Worm (Caenorhabditis elegans): Measurements from ENCODE around the gene M57.2.

Gene M57.2

DNA sequence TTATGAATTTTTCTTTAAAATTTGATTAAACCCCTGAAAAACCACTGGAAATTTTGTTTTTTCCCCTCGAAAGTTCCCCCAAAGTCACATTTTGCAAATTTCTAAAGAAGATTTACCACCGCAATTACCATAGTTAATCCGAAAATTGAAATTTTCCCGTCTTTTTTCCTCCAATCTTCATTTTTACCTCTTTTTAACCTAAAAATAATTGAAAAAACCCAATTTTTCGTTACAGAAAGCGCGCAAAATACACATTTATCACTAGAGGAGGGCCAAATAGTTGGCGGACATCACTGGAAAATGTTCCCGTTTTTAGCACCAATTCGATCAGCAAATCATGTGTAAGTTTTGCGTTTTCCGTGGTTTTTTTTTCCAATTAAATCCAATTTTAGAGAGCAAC lies 10.6 kb upstream of the M57.2 start, which contains the start of gene unc-33:
TSS of gene unc-33 (plus strand) at position 301 of the 400 bp plus-strand sequence.
- no peak for TF ChIP-seq odd-2 (tag; optimal IDR thresholded peaks at IDR 0.05)
- no peak for TF ChIP-seq pax-1 (tag; optimal IDR thresholded peaks at IDR 0.05)
- TF ChIP-seq pat-9 (tag; optimal IDR thresholded peaks at IDR 0.05) = no peak
- TF ChIP-seq ceh-48 (tag; optimal IDR thresholded peaks at IDR 0.05) = no peak
- TF ChIP-seq rnt-1 (tag; optimal IDR thresholded peaks at IDR 0.05) = no peak
- no peak for TF ChIP-seq sox-4 (tag; optimal IDR thresholded peaks at IDR 0.05)
- TF ChIP-seq lin-11 (tag; optimal IDR thresholded peaks at IDR 0.05) = no peak
- TF ChIP-seq ceh-24 (tag; optimal IDR thresholded peaks at IDR 0.05) = no peak
- no peak for TF ChIP-seq sdc-2 (tag; optimal IDR thresholded peaks at IDR 0.05)
- no peak for TF ChIP-seq hlh-6 (tag; optimal IDR thresholded peaks at IDR 0.05)

DNA sequence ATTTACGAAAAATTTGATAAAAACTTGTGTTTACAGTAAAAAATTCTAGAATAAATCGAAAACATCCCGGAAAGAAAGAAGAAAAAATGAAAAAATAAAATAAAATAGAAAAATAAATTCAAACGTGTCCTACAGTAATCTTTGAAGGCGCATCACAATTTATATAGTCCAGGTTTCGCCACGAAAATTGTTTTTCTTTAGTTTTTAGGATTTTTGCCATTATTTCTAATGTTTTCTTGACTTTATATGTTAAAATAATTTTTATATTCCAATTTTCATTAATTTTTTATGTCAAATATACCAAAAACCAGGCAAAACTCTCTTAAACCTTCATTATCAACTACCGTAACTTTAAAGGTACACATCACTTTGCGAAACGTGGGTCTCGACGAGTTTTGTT lies 9.6 kb upstream of the M57.2 start:
- no peak for TF ChIP-seq fkh-6 (tag; optimal IDR thresholded peaks at IDR 0.05)
- no peak for TF ChIP-seq nfya-1 (tag; optimal IDR thresholded peaks at IDR 0.05)
- no peak for TF ChIP-seq mec-3 (tag; optimal IDR thresholded peaks at IDR 0.05; ENCODE audit: borderline replicate concordance)
- TF ChIP-seq dmd-4 (tag; optimal IDR thresholded peaks at IDR 0.05; ENCODE audit: borderline replicate concordance) = no peak
- no peak for TF ChIP-seq pax-1 (tag; optimal IDR thresholded peaks at IDR 0.05)
- no peak for TF ChIP-seq hlh-8 (tag; optimal IDR thresholded peaks at IDR 0.05)
- no peak for TF ChIP-seq lin-11 (tag; optimal IDR thresholded peaks at IDR 0.05)
- no peak for TF ChIP-seq ceh-22 (tag; optimal IDR thresholded peaks at IDR 0.05)
- no peak for TF ChIP-seq fax-1 (tag; optimal IDR thresholded peaks at IDR 0.05)
- no peak for TF ChIP-seq C38D4.7 (GFP tag; optimal IDR thresholded peaks at IDR 0.05)
- no peak for TF ChIP-seq ceh-2 (tag; optimal IDR thresholded peaks at IDR 0.05)
- no peak for TF ChIP-seq tbx-7 (tag; optimal IDR thresholded peaks at IDR 0.05)
- TF ChIP-seq ceh-18 (tag; optimal IDR thresholded peaks at IDR 0.05) = no peak
- no peak for TF ChIP-seq pha-2 (tag; optimal IDR thresholded peaks at IDR 0.05)
- no peak for TF ChIP-seq T23F11.4 (GFP tag; optimal IDR thresholded peaks at IDR 0.05)
- no peak for TF ChIP-seq ceh-45 (GFP tag; IDR thresholded peaks at IDR 0.05)
- no peak for TF ChIP-seq Y22D7AL.16 (tag; optimal IDR thresholded peaks at IDR 0.05)

DNA sequence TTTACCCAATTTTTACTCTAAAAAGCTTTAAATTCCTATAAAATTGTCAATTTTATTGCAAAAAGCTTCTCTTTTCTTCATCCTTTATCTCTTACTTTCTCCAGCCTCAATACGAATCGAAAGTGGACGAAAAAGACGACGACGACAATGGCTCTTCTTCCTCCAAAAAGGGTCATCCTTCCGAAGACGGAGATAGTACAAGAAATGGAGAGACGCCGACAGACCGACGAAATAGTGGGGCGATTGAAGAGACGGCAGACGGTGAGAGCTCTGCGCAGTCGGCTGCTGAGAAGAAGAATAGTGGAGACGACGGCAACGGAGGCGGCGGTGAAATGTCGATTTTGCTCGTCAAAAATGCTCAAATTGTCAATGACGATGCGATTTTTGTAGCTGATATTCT lies 7.8 kb upstream of the M57.2 start:
- no peak for TF ChIP-seq gmeb-2 (tag; optimal IDR thresholded peaks at IDR 0.05)
- TF ChIP-seq ceh-31 (tag; optimal IDR thresholded peaks at IDR 0.05) = peak; percentile 46
- TF ChIP-seq pha-2 (tag; optimal IDR thresholded peaks at IDR 0.05) = no peak
- peak; percentile 29 for TF ChIP-seq nfya-1 (tag; optimal IDR thresholded peaks at IDR 0.05)
- TF ChIP-seq nhr-11 (tag; optimal IDR thresholded peaks at IDR 0.05) = no peak
- TF ChIP-seq ztf-16 (tag; optimal IDR thresholded peaks at IDR 0.05) = no peak
- TF ChIP-seq ttx-3 (tag; optimal IDR thresholded peaks at IDR 0.05) = no peak
- TF ChIP-seq syd-9 (tag; optimal IDR thresholded peaks at IDR 0.05) = no peak
- TF ChIP-seq fkh-6 (tag; optimal IDR thresholded peaks at IDR 0.05) = no peak
- TF ChIP-seq ceh-30 (tag; optimal IDR thresholded peaks at IDR 0.05) = no peak
- TF ChIP-seq ets-4 (tag; optimal IDR thresholded peaks at IDR 0.05) = no peak
- TF ChIP-seq fkh-10 (GFP tag; optimal IDR thresholded peaks at IDR 0.05) = no peak
- TF ChIP-seq pat-9 (tag; optimal IDR thresholded peaks at IDR 0.05) = no peak
- TF ChIP-seq T23F11.4 (GFP tag; optimal IDR thresholded peaks at IDR 0.05) = no peak
- TF ChIP-seq unc-55 (GFP tag; optimal IDR thresholded peaks at IDR 0.05) = peak; percentile 50
- TF ChIP-seq Y22D7AL.16 (tag; optimal IDR thresholded peaks at IDR 0.05) = no peak
- no peak for TF ChIP-seq hlh-13 (GFP tag; optimal IDR thresholded peaks at IDR 0.05)
- TF ChIP-seq pax-1 (tag; optimal IDR thresholded peaks at IDR 0.05) = no peak
- no peak for TF ChIP-seq ceh-2 (tag; optimal IDR thresholded peaks at IDR 0.05)
- no peak for TF ChIP-seq lin-11 (tag; optimal IDR thresholded peaks at IDR 0.05)

DNA sequence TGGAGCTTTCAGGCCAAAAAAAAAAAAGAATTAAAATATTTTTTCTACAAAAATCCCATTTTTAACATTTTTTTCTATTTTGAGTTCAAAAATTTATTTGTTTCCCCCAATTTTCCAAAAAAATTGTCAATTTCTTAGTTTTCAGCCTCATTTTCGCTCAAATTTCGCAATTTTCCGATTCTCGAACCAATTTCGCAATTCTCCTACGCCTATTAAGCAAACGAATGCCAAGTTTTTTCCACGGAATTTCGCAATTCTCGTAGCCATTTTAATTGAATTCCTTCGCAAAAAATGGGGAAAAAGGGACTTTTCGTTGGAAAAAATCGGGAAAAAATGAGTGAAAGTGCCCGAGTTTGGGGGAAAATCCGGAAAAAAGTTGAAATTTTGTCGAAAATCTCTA lies 6.8 kb upstream of the M57.2 start:
- no peak for TF ChIP-seq K09A11.1 (tag; optimal IDR thresholded peaks at IDR 0.05; ENCODE audit: insufficient read depth)
- no peak for TF ChIP-seq ahr-1 (tag; optimal IDR thresholded peaks at IDR 0.05)
- TF ChIP-seq tbx-2 (tag; optimal IDR thresholded peaks at IDR 0.05) = no peak
- TF ChIP-seq odd-2 (tag; optimal IDR thresholded peaks at IDR 0.05) = no peak
- TF ChIP-seq ceh-19 (GFP tag; optimal IDR thresholded peaks at IDR 0.05) = no peak
- TF ChIP-seq ztf-16 (tag; optimal IDR thresholded peaks at IDR 0.05) = no peak
- no peak for TF ChIP-seq ceh-45 (GFP tag; IDR thresholded peaks at IDR 0.05)
- no peak for TF ChIP-seq elt-4 (tag; optimal IDR thresholded peaks at IDR 0.05)
- no peak for TF ChIP-seq rnt-1 (tag; optimal IDR thresholded peaks at IDR 0.05)
- TF ChIP-seq ceh-14 (tag; optimal IDR thresholded peaks at IDR 0.05) = no peak

Measured in whole organism, late embryonic.